Worm (Caenorhabditis elegans) whole organism, late embryonic: ENCODE results near the gene fmo-5.

ENCODE experiments used
- C08G9.2 ChIP-seq: sonication (generic microtip); optimal IDR thresholded peaks from 2 replicates; lab custom pipeline; 2016; ENCODE audit warnings: mild to moderate bottlenecking, missing genetic modification characterization, moderate library complexity, missing compliant biosample characterization
- C38D4.7 ChIP-seq: fragments of 200-800 bp; sonication (Bioruptor generic); optimal IDR thresholded peaks from 2 replicates; lab custom pipeline; 2018; ENCODE audit warnings: mild to moderate bottlenecking, missing genetic modification characterization, moderate library complexity, missing compliant biosample characterization
- ama-1 ChIP-seq: fragments of 150-350 bp; optimal IDR thresholded peaks from 2 replicates; lab custom pipeline; 2014
- ceh-18 ChIP-seq: sonication (generic microtip); optimal IDR thresholded peaks from 2 replicates; lab custom pipeline; 2016; ENCODE audit warnings: missing genetic modification characterization, missing compliant biosample characterization
- ceh-22 ChIP-seq: sonication (generic microtip); optimal IDR thresholded peaks from 2 replicates; lab custom pipeline; 2017; ENCODE audit warnings: missing biosample characterization, missing genetic modification characterization
- ceh-24 ChIP-seq: sonication (generic microtip); optimal IDR thresholded peaks from 2 replicates; lab custom pipeline; 2016; ENCODE audit warnings: mild to moderate bottlenecking, missing genetic modification characterization, missing compliant biosample characterization
- elt-2 ChIP-seq: sonication (generic microtip); optimal IDR thresholded peaks from 2 replicates; lab custom pipeline; 2016; ENCODE audit warnings: missing genetic modification reagents, missing genetic modification characterization, missing compliant biosample characterization
- madf-2 ChIP-seq: sonication (generic microtip); optimal IDR thresholded peaks from 2 replicates; lab custom pipeline; 2017; ENCODE audit warnings: missing genetic modification characterization, missing compliant biosample characterization
- pax-1 ChIP-seq: fragments of 150-350 bp; optimal IDR thresholded peaks from 2 replicates; lab custom pipeline; 2014; ENCODE audit warnings: missing biosample characterization, missing genetic modification characterization
- pha-4 ChIP-seq: fragments of 150-350 bp; optimal IDR thresholded peaks from 2 replicates; lab custom pipeline; 2018; ENCODE audit warnings: missing biosample characterization, missing genetic modification reagents, missing genetic modification characterization
- pqm-1 ChIP-seq: sonication (generic microtip); optimal IDR thresholded peaks from 2 replicates; lab custom pipeline; 2016; ENCODE audit warnings: missing genetic modification characterization, missing compliant biosample characterization
- tbx-2 ChIP-seq: sonication (generic microtip); optimal IDR thresholded peaks from 2 replicates; lab custom pipeline; 2016; ENCODE audit warnings: missing genetic modification characterization, missing compliant biosample characterization
- unc-3 ChIP-seq, 2 experiments: fragments of 200-800 bp in 1 of 2; sonication (Bioruptor generic) in 1 of 2; sonication (generic microtip) in 1 of 2; conservative IDR thresholded peaks in 1 of 2; optimal IDR thresholded peaks in 1 of 2; 2 replicates each; pipeline versions ENCODE4 v1.3.6 to Lab custom; 2016 to 2022; ENCODE audit warnings: missing compliant biosample characterization in 2 of 2, missing genetic modification characterization in 2 of 2, missing genetic modification reagents in 1 of 2

- TF ChIP-seq ama-1 (lab: Kevin White, UChicago) = no peak
- TF ChIP-seq ceh-18 (tag; lab: Kevin White, UChicago) = no peak
- no peak for TF ChIP-seq tbx-2 (tag; lab: Kevin White, UChicago)
- no peak for TF ChIP-seq elt-2 (tag; lab: Kevin White, UChicago)
- no peak for TF ChIP-seq pax-1 (tag; lab: Kevin White, UChicago)
- no peak for TF ChIP-seq C38D4.7
- TF ChIP-seq ceh-24 = no peak
- no peak for TF ChIP-seq ceh-22
- no peak for TF ChIP-seq pha-4 (tag; lab: Kevin White, UChicago)
- no peak for TF ChIP-seq unc-3 (GFP tag; conservative IDR thresholded peaks at IDR 0.05; lab: Robert Waterston, UW)
- no peak for TF ChIP-seq unc-3 (tag; optimal IDR thresholded peaks at IDR 0.05; lab: Kevin White, UChicago)
- TF ChIP-seq pqm-1 = no peak
- no peak for TF ChIP-seq C08G9.2 (tag; lab: Kevin White, UChicago)
- TF ChIP-seq madf-2 (tag; lab: Kevin White, UChicago) = no peak
Measured at ce11 chrV:945144-945543, 41.7 kb upstream of the fmo-5 start, which contains the start of gene Y50D4C.3.
